Worm (Caenorhabditis elegans): Measurements from ENCODE around the gene B0280.2.

ce11 chrIII:7107965-7108364, 16.5 kb upstream of the B0280.2 start, which contains the start of gene odd-1:
- no peak for TF ChIP-seq crh-2 (tag; optimal IDR thresholded peaks at IDR 0.05)
- no peak for TF ChIP-seq egl-27 (tag; optimal IDR thresholded peaks at IDR 0.05)
- no peak for TF ChIP-seq unc-39 (tag; optimal IDR thresholded peaks at IDR 0.05)
- no peak for TF ChIP-seq snpc-4 (tag; optimal IDR thresholded peaks at IDR 0.05)
- TF ChIP-seq blmp-1 (tag; optimal IDR thresholded peaks at IDR 0.05; ENCODE audit: insufficient read depth) = no peak
- TF ChIP-seq elt-1 (tag; optimal IDR thresholded peaks at IDR 0.05) = no peak
- no peak for TF ChIP-seq nhr-12 (tag; optimal IDR thresholded peaks at IDR 0.05)
- no peak for TF ChIP-seq lin-13 (GFP tag; optimal IDR thresholded peaks at IDR 0.05)
- TF ChIP-seq ztf-1 (GFP tag; conservative IDR thresholded peaks at IDR 0.05) = no peak
- no peak for TF ChIP-seq alr-1 (tag; optimal IDR thresholded peaks at IDR 0.05)

Measured in whole organism, L2 larva.